Fruit fly (Drosophila melanogaster): ENCODE measurements around the gene CG33340.

The CG33340 gene

dm6 chr3R:24362838-24363237, at the start of gene CG33340:
TSS of gene CG33340 (plus strand) at chr3R:24363138.
- no peak for TF ChIP-seq Sin3A (optimal IDR thresholded peaks at IDR 0.05)
- TF ChIP-seq psq (optimal IDR thresholded peaks at IDR 0.05), result no peak
- no peak for TF ChIP-seq insv (optimal IDR thresholded peaks at IDR 0.05)
- no peak for TF ChIP-seq ttk (optimal IDR thresholded peaks at IDR 0.05)
- TF ChIP-seq h (optimal IDR thresholded peaks at IDR 0.05), result no peak
- TF ChIP-seq Myc (optimal IDR thresholded peaks at IDR 0.05), result no peak

- TF ChIP-seq Myc (optimal IDR thresholded peaks at IDR 0.05) (no peak), Sin3A (optimal IDR thresholded peaks at IDR 0.05) (no peak), ttk (optimal IDR thresholded peaks at IDR 0.05) (no peak), insv (optimal IDR thresholded peaks at IDR 0.05) (no peak), h (optimal IDR thresholded peaks at IDR 0.05) (no peak), psq (optimal IDR thresholded peaks at IDR 0.05) (no peak)
Observed at dm6 chr3R:24318217-24319082, 44.5 kb upstream of the CG33340 start, which contains the start of the genes Nab2 and BRWD3. TSS of gene Nab2 (minus strand) at chr3R:24318419. TSS of gene BRWD3 (plus strand) at chr3R:24319000.

- TF ChIP-seq psq (optimal IDR thresholded peaks at IDR 0.05) (no peak), ttk (optimal IDR thresholded peaks at IDR 0.05) (no peak), Myc (optimal IDR thresholded peaks at IDR 0.05) (no peak)
Observed at dm6 chr3R:24319083-24319381, 43.9 kb upstream of the CG33340 start.

- TF ChIP-seq Myc (optimal IDR thresholded peaks at IDR 0.05) (no peak), insv (optimal IDR thresholded peaks at IDR 0.05) (no peak), psq (optimal IDR thresholded peaks at IDR 0.05) (no peak), Sin3A (optimal IDR thresholded peaks at IDR 0.05) (no peak), ttk (optimal IDR thresholded peaks at IDR 0.05) (no peak), h (optimal IDR thresholded peaks at IDR 0.05) (no peak)
Observed at dm6 chr3R:24319632-24320341, 43.2 kb upstream of the CG33340 start.

dm6 chr3R:24320342-24320711, 42.6 kb upstream of the CG33340 start:
- TF ChIP-seq ttk (optimal IDR thresholded peaks at IDR 0.05) (no peak), Sin3A (optimal IDR thresholded peaks at IDR 0.05) (no peak), Myc (optimal IDR thresholded peaks at IDR 0.05) (no peak), psq (optimal IDR thresholded peaks at IDR 0.05) (no peak), h (optimal IDR thresholded peaks at IDR 0.05) (no peak), insv (optimal IDR thresholded peaks at IDR 0.05) (no peak)

- TF ChIP-seq insv (optimal IDR thresholded peaks at IDR 0.05), result no peak
- no peak for TF ChIP-seq ttk (optimal IDR thresholded peaks at IDR 0.05)
Observed at dm6 chr3R:24333182-24333808, 29.6 kb upstream of the CG33340 start, which contains the start of the genes Rrp5 and Dis3. TSS of gene Rrp5 (minus strand) at chr3R:24333316. TSS of gene Dis3 (plus strand) at chr3R:24333433.

- TF ChIP-seq insv (optimal IDR thresholded peaks at IDR 0.05), result no peak
- no peak for TF ChIP-seq psq (optimal IDR thresholded peaks at IDR 0.05)
- no peak for TF ChIP-seq ttk (optimal IDR thresholded peaks at IDR 0.05)
- no peak for TF ChIP-seq h (optimal IDR thresholded peaks at IDR 0.05)
- no peak for TF ChIP-seq Sin3A (optimal IDR thresholded peaks at IDR 0.05)
- TF ChIP-seq Myc (optimal IDR thresholded peaks at IDR 0.05), result no peak
Observed at dm6 chr3R:24336622-24337021, 26.3 kb upstream of the CG33340 start, which contains the start of gene CG6432. TSS of gene CG6432 (plus strand) at chr3R:24336922.

dm6 chr3R:24341251-24341650, 21.7 kb upstream of the CG33340 start, which contains the start of gene Ms:
TSS of gene Ms (plus strand) at chr3R:24341551.
- TF ChIP-seq ttk (optimal IDR thresholded peaks at IDR 0.05), result no peak
- no peak for TF ChIP-seq Sin3A (optimal IDR thresholded peaks at IDR 0.05)
- no peak for TF ChIP-seq h (optimal IDR thresholded peaks at IDR 0.05)
- no peak for TF ChIP-seq insv (optimal IDR thresholded peaks at IDR 0.05)
- TF ChIP-seq psq (optimal IDR thresholded peaks at IDR 0.05), result no peak
- TF ChIP-seq Myc (optimal IDR thresholded peaks at IDR 0.05), result no peak

- no peak for TF ChIP-seq ttk (optimal IDR thresholded peaks at IDR 0.05)
Observed at dm6 chr3R:24348420-24349190, 14.3 kb upstream of the CG33340 start, which contains the start of the genes CG5746 and CG6454. TSS of gene CG5746 (minus strand) at chr3R:24348791. TSS of gene CG6454 (plus strand) at chr3R:24349182.

dm6 chr3R:24353448-24353847, 9.5 kb upstream of the CG33340 start:
- TF ChIP-seq ttk (optimal IDR thresholded peaks at IDR 0.05), result no peak
- TF ChIP-seq Sin3A (optimal IDR thresholded peaks at IDR 0.05), result no peak
- no peak for TF ChIP-seq Myc (optimal IDR thresholded peaks at IDR 0.05)
- TF ChIP-seq insv (optimal IDR thresholded peaks at IDR 0.05), result no peak
- TF ChIP-seq psq (optimal IDR thresholded peaks at IDR 0.05), result no peak
- no peak for TF ChIP-seq h (optimal IDR thresholded peaks at IDR 0.05)

dm6 chr3R:24357698-24358097, 5.2 kb upstream of the CG33340 start, which contains the start of gene Golgin84:
TSS of gene Golgin84 (minus strand) at chr3R:24357938.
- no peak for TF ChIP-seq Myc (optimal IDR thresholded peaks at IDR 0.05)
- TF ChIP-seq insv (optimal IDR thresholded peaks at IDR 0.05), result no peak
- TF ChIP-seq h (optimal IDR thresholded peaks at IDR 0.05), result no peak
- TF ChIP-seq Sin3A (optimal IDR thresholded peaks at IDR 0.05), result no peak
- TF ChIP-seq psq (optimal IDR thresholded peaks at IDR 0.05), result no peak
- no peak for TF ChIP-seq ttk (optimal IDR thresholded peaks at IDR 0.05)
